Worm (Caenorhabditis elegans) whole organism, young adult: ENCODE results near the gene cmtr-1.

Experiments
- C17E4.6 ChIP-seq: fragments of 200-800 bp; sonication (Bioruptor generic); IDR thresholded peaks from 2 replicates; pipeline ENCODE4 v1.3.6; 2022; ENCODE audit warnings: missing genetic modification reagents, missing genetic modification characterization, missing compliant biosample characterization
- D2030.7 ChIP-seq: fragments of 200-800 bp; sonication (Bioruptor generic); IDR thresholded peaks from 2 replicates; pipeline ENCODE4 v1.3.6; 2022; ENCODE audit warnings: missing genetic modification reagents, missing genetic modification characterization, missing compliant biosample characterization
- F37B4.10 ChIP-seq: fragments of 200-800 bp; sonication (Bioruptor generic); IDR thresholded peaks from 2 replicates; pipeline ENCODE4 v1.3.6; 2022; ENCODE audit warnings: missing genetic modification characterization, missing compliant biosample characterization
- F57C9.4 ChIP-seq: sonication (generic microtip); optimal IDR thresholded peaks from 2 replicates; lab custom pipeline; 2017; ENCODE audit warnings: mild to moderate bottlenecking, missing genetic modification characterization, missing compliant biosample characterization
- Y95B8A.8 ChIP-seq: fragments of 200-800 bp; sonication (Bioruptor generic); IDR thresholded peaks from 2 replicates; pipeline ENCODE4 v1.3.6; 2022; ENCODE audit warnings: missing genetic modification reagents, missing genetic modification characterization, missing compliant biosample characterization
- ZK185.1 ChIP-seq: sonication (generic microtip); optimal IDR thresholded peaks from 2 replicates; lab custom pipeline; 2016; ENCODE audit warnings: mild to moderate bottlenecking, missing genetic modification characterization, missing compliant biosample characterization; ENCODE audit not compliant: poor library complexity, severe bottlenecking
- ama-1 ChIP-seq, 3 experiments: fragments of 150-350 bp in 1 of 3; sonication (generic microtip) in 2 of 3; optimal IDR thresholded peaks; 2 replicates each; lab custom pipeline; 2014 to 2018; ENCODE audit warnings: missing biosample characterization in 2 of 3, missing genetic modification characterization in 2 of 3, missing genetic modification reagents in 2 of 3
- athp-1 ChIP-seq: sonication (generic microtip); optimal IDR thresholded peaks from 2 replicates; lab custom pipeline; 2017; ENCODE audit warnings: mild to moderate bottlenecking, missing genetic modification characterization, missing compliant biosample characterization
- attf-3 ChIP-seq: fragments of 200-800 bp; sonication (Bioruptor generic); conservative IDR thresholded peaks from 2 replicates; pipeline ENCODE4 v1.3.6; 2022; ENCODE audit warnings: missing genetic modification reagents, missing genetic modification characterization, missing compliant biosample characterization
- attf-5 ChIP-seq: fragments of 200-800 bp; sonication (Bioruptor generic); optimal IDR thresholded peaks from 2 replicates; lab custom pipeline; 2018; ENCODE audit warnings: mild to moderate bottlenecking, missing genetic modification characterization, missing compliant biosample characterization
- bed-2 ChIP-seq: fragments of 200-800 bp; sonication (Bioruptor generic); IDR thresholded peaks from 2 replicates; pipeline ENCODE4 v1.3.6; 2022; ENCODE audit warnings: missing genetic modification reagents, missing genetic modification characterization, missing compliant biosample characterization
- cebp-1 ChIP-seq, 2 experiments: fragments of 200-800 bp in 1 of 2; sonication (Bioruptor generic) in 1 of 2; sonication (generic microtip) in 1 of 2; IDR thresholded peaks in 1 of 2; optimal IDR thresholded peaks in 1 of 2; 2 replicates each; pipeline versions ENCODE4 v1.3.6 to Lab custom; 2017 to 2022; ENCODE audit warnings: missing compliant biosample characterization in 2 of 2, missing genetic modification characterization in 2 of 2, mild to moderate bottlenecking in 1 of 2, missing genetic modification reagents in 1 of 2, moderate library complexity in 1 of 2
- cebp-2 ChIP-seq: fragments of 200-800 bp; sonication (Bioruptor generic); IDR thresholded peaks from 2 replicates; pipeline ENCODE4 v1.3.6; 2022; ENCODE audit warnings: missing genetic modification characterization, missing compliant biosample characterization
- ceh-100 ChIP-seq: fragments of 200-800 bp; sonication (Bioruptor generic); IDR thresholded peaks from 2 replicates; pipeline ENCODE4 v1.3.6; 2022; ENCODE audit warnings: missing genetic modification reagents, missing genetic modification characterization, missing compliant biosample characterization
- ceh-40 ChIP-seq: fragments of 200-800 bp; sonication (Bioruptor generic); IDR thresholded peaks from 2 replicates; pipeline ENCODE4 v1.3.6; 2022; ENCODE audit warnings: missing genetic modification characterization, missing compliant biosample characterization
- dox-1 ChIP-seq: fragments of 200-800 bp; sonication (Bioruptor generic); IDR thresholded peaks from 2 replicates; pipeline ENCODE4 v1.3.6; 2022; ENCODE audit warnings: missing genetic modification reagents, missing genetic modification characterization, missing compliant biosample characterization
- dpl-1 ChIP-seq: fragments of 150-350 bp; optimal IDR thresholded peaks from 2 replicates; lab custom pipeline; 2014; ENCODE audit warnings: missing biosample characterization, missing genetic modification reagents, missing genetic modification characterization
- egl-18 ChIP-seq: fragments of 200-800 bp; sonication (Bioruptor generic); IDR thresholded peaks from 2 replicates; pipeline ENCODE4 v1.3.6; 2022; ENCODE audit warnings: missing genetic modification reagents, missing genetic modification characterization, missing compliant biosample characterization
- egl-44 ChIP-seq: fragments of 200-800 bp; sonication (Bioruptor generic); IDR thresholded peaks from 2 replicates; pipeline ENCODE4 v1.3.6; 2022; ENCODE audit warnings: missing genetic modification reagents, missing genetic modification characterization, missing compliant biosample characterization
- ekl-4 ChIP-seq: fragments of 200-800 bp; sonication (Bioruptor generic); IDR thresholded peaks from 2 replicates; pipeline ENCODE4 v1.3.6; 2022; ENCODE audit warnings: missing genetic modification reagents, missing genetic modification characterization, missing compliant biosample characterization
- him-1 ChIP-seq: sonication (generic microtip); optimal IDR thresholded peaks from 2 replicates; lab custom pipeline; 2016; ENCODE audit warnings: missing genotype, missing genetic modification reagents, missing genetic modification characterization, missing compliant biosample characterization
- hmg-1.2 ChIP-seq: fragments of 200-800 bp; sonication (Bioruptor generic); IDR thresholded peaks from 2 replicates; pipeline ENCODE4 v1.3.6; 2022; ENCODE audit warnings: missing genetic modification reagents, missing genetic modification characterization, missing compliant biosample characterization
- lag-1 ChIP-seq: fragments of 200-800 bp; sonication (Bioruptor generic); IDR thresholded peaks from 2 replicates; pipeline ENCODE4 v1.3.6; 2022; ENCODE audit warnings: missing genetic modification reagents, missing genetic modification characterization, missing compliant biosample characterization
- let-607 ChIP-seq, 2 experiments: fragments of 200-800 bp in 1 of 2; sonication (Bioruptor generic) in 1 of 2; sonication (generic microtip) in 1 of 2; optimal IDR thresholded peaks; 2 replicates each; lab custom pipeline; 2016 to 2018; ENCODE audit warnings: mild to moderate bottlenecking in 2 of 2, missing compliant biosample characterization in 2 of 2, missing genetic modification characterization in 2 of 2, moderate library complexity in 2 of 2, missing genotype in 1 of 2
- lin-40 ChIP-seq: sonication (generic microtip); optimal IDR thresholded peaks from 2 replicates; lab custom pipeline; 2016; ENCODE audit warnings: missing genetic modification characterization, mild to moderate bottlenecking, missing compliant biosample characterization, missing genotype, missing genetic modification reagents
- lin-54 ChIP-seq: fragments of 200-800 bp; sonication (Bioruptor generic); optimal IDR thresholded peaks from 2 replicates; lab custom pipeline; 2018; ENCODE audit warnings: mild to moderate bottlenecking, missing genetic modification characterization, missing compliant biosample characterization
- mel-28 ChIP-seq: sonication (generic microtip); optimal IDR thresholded peaks from 2 replicates; lab custom pipeline; 2016; ENCODE audit warnings: borderline replicate concordance, mild to moderate bottlenecking, missing genetic modification characterization, missing compliant biosample characterization
- mes-4 ChIP-seq: sonication (generic microtip); optimal IDR thresholded peaks from 2 replicates; lab custom pipeline; 2016; ENCODE audit warnings: missing genotype, missing genetic modification characterization, missing compliant biosample characterization
- nfya-2 ChIP-seq: fragments of 200-800 bp; sonication (Bioruptor generic); IDR thresholded peaks from 2 replicates; pipeline ENCODE4 v1.3.6; 2022; ENCODE audit warnings: missing genetic modification reagents, missing genetic modification characterization, missing compliant biosample characterization
- pbrm-1 ChIP-seq: fragments of 200-800 bp; sonication (Bioruptor generic); IDR thresholded peaks from 2 replicates; pipeline ENCODE4 v1.3.6; 2022; ENCODE audit warnings: missing genetic modification reagents, missing genetic modification characterization, missing compliant biosample characterization
- pha-4 ChIP-seq: fragments of 150-350 bp; sonication (generic microtip); optimal IDR thresholded peaks from 2 replicates; lab custom pipeline; 2014; ENCODE audit warnings: missing biosample characterization, missing genetic modification reagents, missing genetic modification characterization
- rcor-1 ChIP-seq: fragments of 200-800 bp; sonication (Bioruptor generic); IDR thresholded peaks from 2 replicates; pipeline ENCODE4 v1.3.6; 2022; ENCODE audit warnings: missing genetic modification reagents, missing genetic modification characterization, missing compliant biosample characterization
- snpc-1.3 ChIP-seq: sonication (generic microtip); optimal IDR thresholded peaks from 2 replicates; lab custom pipeline; 2017; ENCODE audit warnings: missing genetic modification characterization, mild to moderate bottlenecking, missing compliant biosample characterization, antibody characterized with exemption, moderate library complexity, missing genotype, missing genetic modification reagents; ENCODE audit not compliant: insufficient read depth
- snpc-3.4 ChIP-seq: sonication (generic microtip); optimal IDR thresholded peaks from 2 replicates; lab custom pipeline; 2017; ENCODE audit warnings: missing genetic modification characterization, mild to moderate bottlenecking, missing compliant biosample characterization, antibody characterized with exemption, moderate library complexity, missing genotype, missing genetic modification reagents
- snpc-4 ChIP-seq, 5 experiments: fragments of 150-350 bp in 1 of 5; sonication (generic microtip) in 4 of 5; optimal IDR thresholded peaks; 2 replicates each; lab custom pipeline; 2014 to 2018; ENCODE audit warnings: missing genetic modification characterization in 5 of 5, missing biosample characterization in 3 of 5, antibody characterized with exemption in 2 of 5, mild to moderate bottlenecking in 2 of 5, missing compliant biosample characterization in 2 of 5, missing genotype in 2 of 5, moderate library complexity in 2 of 5, missing genetic modification reagents in 1 of 5
- somi-1 ChIP-seq: fragments of 200-800 bp; sonication (Bioruptor generic); optimal IDR thresholded peaks from 2 replicates; lab custom pipeline; 2018; ENCODE audit warnings: mild to moderate bottlenecking, missing genetic modification characterization, missing compliant biosample characterization
- tbp1 ChIP-seq: fragments of 200-800 bp; sonication (Bioruptor generic); optimal IDR thresholded peaks from 2 replicates; lab custom pipeline; 2018; ENCODE audit warnings: mild to moderate bottlenecking, missing genetic modification characterization, missing compliant biosample characterization
- tbx-9 ChIP-seq: sonication (generic microtip); optimal IDR thresholded peaks from 2 replicates; lab custom pipeline; 2016; ENCODE audit warnings: borderline replicate concordance, missing genetic modification characterization, inconsistent platforms, missing compliant biosample characterization
- xnd-1 ChIP-seq: sonication (generic microtip); optimal IDR thresholded peaks from 2 replicates; lab custom pipeline; 2016; ENCODE audit warnings: missing genotype, missing genetic modification reagents, missing genetic modification characterization, missing compliant biosample characterization
- zfh-2 ChIP-seq: fragments of 200-800 bp; sonication (Bioruptor generic); conservative IDR thresholded peaks from 2 replicates; pipeline ENCODE4 v1.3.6; 2022; ENCODE audit warnings: missing genetic modification reagents, missing genetic modification characterization, missing compliant biosample characterization
- ztf-18 ChIP-seq: sonication (generic microtip); optimal IDR thresholded peaks from 2 replicates; lab custom pipeline; 2016; ENCODE audit warnings: missing genotype, mild to moderate bottlenecking, missing genetic modification characterization, missing compliant biosample characterization
- ztf-25 ChIP-seq: fragments of 200-800 bp; sonication (Bioruptor generic); IDR thresholded peaks from 2 replicates; pipeline ENCODE4 v1.3.6; 2022; ENCODE audit warnings: missing genetic modification reagents, missing genetic modification characterization, missing compliant biosample characterization
- ztf-28 ChIP-seq: fragments of 200-800 bp; sonication (Bioruptor generic); IDR thresholded peaks from 2 replicates; pipeline ENCODE4 v1.3.6; 2022; ENCODE audit warnings: missing genetic modification reagents, missing genetic modification characterization, missing compliant biosample characterization

The cmtr-1 gene

DNA sequence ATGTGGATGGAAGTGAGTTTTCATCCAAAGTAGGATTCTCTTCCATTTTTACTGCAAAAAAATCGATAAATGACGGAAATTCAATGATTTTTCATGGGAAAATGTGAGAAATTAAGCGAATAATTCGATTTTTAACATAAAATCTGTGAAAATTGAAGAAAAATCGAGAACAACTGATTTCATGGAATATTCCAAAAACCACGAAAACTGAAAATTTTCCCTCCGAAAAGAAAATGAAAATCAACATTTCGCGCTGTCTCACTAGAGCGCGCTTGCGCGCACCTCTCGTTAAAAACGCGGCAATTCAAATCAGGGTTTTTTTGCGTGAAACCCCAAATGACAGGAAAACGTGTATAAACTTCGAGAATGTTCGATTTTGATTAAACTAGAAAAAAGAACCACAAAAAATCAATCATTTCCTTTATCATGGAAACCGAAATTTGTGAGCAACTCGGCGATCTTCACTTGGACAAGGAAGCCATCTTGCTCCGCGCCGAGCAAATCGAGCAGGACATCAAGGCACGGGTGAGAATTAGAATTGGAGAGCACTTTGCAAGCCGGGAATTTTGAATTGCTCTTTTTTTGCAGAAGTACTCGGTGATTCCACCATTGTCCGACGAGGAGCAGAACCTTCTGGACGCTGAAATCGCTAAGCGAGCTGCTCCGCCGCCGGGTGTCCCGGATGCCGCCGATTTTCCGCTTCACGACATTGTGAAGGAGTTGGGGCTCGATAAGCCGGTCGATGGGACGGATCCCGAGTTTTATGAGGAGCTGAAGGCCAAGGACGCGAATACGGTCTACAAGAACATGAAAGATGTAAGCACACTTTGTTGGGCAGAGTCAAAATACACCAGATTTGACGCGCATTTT lies 15.3 kb upstream of the cmtr-1 start, which contains the start of the genes Y53F4B.9 and Y53F4B.11 (continued):
- 0 out of 2 replicates have a peak, but pooled peaks have one; percentile 49 for TF ChIP-seq bed-2 (GFP tag; lab: Robert Waterston, UW)
- TF ChIP-seq snpc-3.4 (tag; lab: Kevin White, UChicago): peak; percentile 87
- TF ChIP-seq cebp-1 (GFP tag; IDR thresholded peaks at IDR 0.05; lab: Robert Waterston, UW): peak; percentile 65
- TF ChIP-seq cebp-1 (tag; optimal IDR thresholded peaks at IDR 0.05; lab: Kevin White, UChicago): peak; percentile 61
- TF ChIP-seq snpc-1.3 (tag; lab: Kevin White, UChicago): peak; percentile 23
- peak; percentile 82 for TF ChIP-seq attf-3
- peak; percentile 94 for TF ChIP-seq xnd-1 (tag; lab: Kevin White, UChicago)
- TF ChIP-seq ztf-18 (tag; lab: Kevin White, UChicago): no peak
- peak; percentile 95 for TF ChIP-seq dox-1 (GFP tag; lab: Robert Waterston, UW)
- TF ChIP-seq pbrm-1 (GFP tag; lab: Robert Waterston, UW): peak; percentile 87; the same call in 1 of the 2 replicates
- TF ChIP-seq zfh-2 (GFP tag; lab: Robert Waterston, UW): peak; percentile 66; the same call in 1 of the 2 replicates
- TF ChIP-seq egl-18 (GFP tag; lab: Robert Waterston, UW): 0 out of 2 replicates have a peak, but pooled peaks have one; percentile 21
- TF ChIP-seq athp-1 (tag; lab: Kevin White, UChicago): peak; percentile 69
- peak; percentile 53 for TF ChIP-seq snpc-4 (GFP tag; optimal IDR thresholded peaks at IDR 0.05; lab: Kevin White, UChicago)
- TF ChIP-seq snpc-4 (tag; optimal IDR thresholded peaks at IDR 0.05; lab: Kevin White, UChicago): peak; percentile 66 to 86 (median 82)
- no peak for TF ChIP-seq cebp-2
- TF ChIP-seq lin-40 (tag; lab: Kevin White, UChicago): peak; percentile 52
- TF ChIP-seq dpl-1: peak; percentile 99
- TF ChIP-seq mes-4 (tag; lab: Kevin White, UChicago): no peak
- TF ChIP-seq let-607 (tag; optimal IDR thresholded peaks at IDR 0.05; lab: Kevin White, UChicago): no peak
- TF ChIP-seq nfya-2: no peak
- TF ChIP-seq him-1 (tag; lab: Kevin White, UChicago): peak; percentile 55
- no peak for TF ChIP-seq F57C9.4 (tag; lab: Kevin White, UChicago)
- peak; percentile 75; the same call in 1 of the 2 replicates for TF ChIP-seq ztf-28 (GFP tag; lab: Robert Waterston, UW)
- peak; percentile 73; the same call in 1 of the 2 replicates for TF ChIP-seq C17E4.6 (GFP tag; lab: Robert Waterston, UW)
- TF ChIP-seq mel-28 (tag; lab: Kevin White, UChicago): no peak
- peak; percentile 15 for TF ChIP-seq pha-4 (tag; lab: Kevin White, UChicago)
- peak; percentile 99 for TF ChIP-seq D2030.7 (GFP tag; lab: Robert Waterston, UW)
- TF ChIP-seq somi-1: no peak
- TF ChIP-seq ceh-40 (GFP tag; lab: Robert Waterston, UW): no peak
- peak; percentile 100 for TF ChIP-seq lin-54 (GFP tag; lab: Kevin White, UChicago)
- peak; percentile 88 for TF ChIP-seq ceh-100 (GFP tag; lab: Robert Waterston, UW)
- peak; percentile 2 for TF ChIP-seq attf-5 (GFP tag; lab: Kevin White, UChicago)
- peak; percentile 94 for TF ChIP-seq Y95B8A.8 (GFP tag; lab: Robert Waterston, UW)
- no peak for TF ChIP-seq egl-44 (GFP tag; lab: Robert Waterston, UW)
- TF ChIP-seq, all 124 proteins: peak for 57

DNA sequence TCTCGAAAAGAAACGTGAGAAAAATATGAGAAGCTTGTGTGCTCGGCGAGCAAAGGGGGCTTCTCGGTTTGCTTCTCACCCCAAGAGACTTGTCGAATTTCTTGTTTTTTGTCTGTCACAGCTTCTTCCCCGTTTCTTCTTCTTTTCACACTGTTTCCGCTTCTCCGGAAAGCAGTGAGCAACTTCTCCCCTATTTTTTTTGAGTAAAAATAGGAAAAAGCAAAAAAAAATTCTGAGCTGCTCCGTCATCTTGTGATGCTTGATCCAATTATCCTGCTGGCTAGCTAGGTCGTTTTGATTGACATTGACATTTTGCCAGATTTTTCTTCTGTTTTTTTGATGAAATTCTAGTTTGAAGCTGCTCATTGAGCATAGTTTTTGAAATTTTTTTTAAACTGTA lies 11.5 kb upstream of the cmtr-1 start, which contains the start of gene Y53F4B.51:
Gene Y53F4B.51, minus strand, starts transcription at position 63 of the 400 bp plus-strand sequence.
- TF ChIP-seq ZK185.1 (tag; lab: Kevin White, UChicago): no peak
- no peak for TF ChIP-seq lag-1 (GFP tag; lab: Robert Waterston, UW)
- TF ChIP-seq F37B4.10 (GFP tag; lab: Robert Waterston, UW): no peak
- no peak for TF ChIP-seq hmg-1.2 (GFP tag; lab: Robert Waterston, UW)
- TF ChIP-seq D2030.7 (GFP tag; lab: Robert Waterston, UW): no peak
- no peak for TF ChIP-seq xnd-1 (tag; lab: Kevin White, UChicago)
- TF ChIP-seq ekl-4: no peak
- no peak for TF ChIP-seq rcor-1 (GFP tag; lab: Robert Waterston, UW)
- TF ChIP-seq tbx-9: no peak
- TF ChIP-seq dpl-1: no peak
- no peak for TF ChIP-seq ztf-25
- TF ChIP-seq ama-1 (optimal IDR thresholded peaks at IDR 0.05; lab: Kevin White, UChicago): no peak
- TF ChIP-seq ama-1 (GFP tag; optimal IDR thresholded peaks at IDR 0.05; lab: Kevin White, UChicago): no peak
- no peak for TF ChIP-seq tbp1 (GFP tag; lab: Kevin White, UChicago)
